Worm (Caenorhabditis elegans) whole organism, mixed stage, embryonic: ENCODE results near the gene Y116A8C.43.

Experiments used
- M03D4.4 ChIP-seq: sonication (generic microtip); optimal IDR thresholded peaks from 2 replicates; lab custom pipeline; 2017; ENCODE audit warnings: mild to moderate bottlenecking, missing genetic modification characterization, missing compliant biosample characterization
- blmp-1 ChIP-seq: fragments of 150-350 bp; optimal IDR thresholded peaks from 2 replicates; lab custom pipeline; 2014; ENCODE audit warnings: missing biosample characterization, missing genetic modification characterization
- ceh-39 ChIP-seq: fragments of 150-350 bp; optimal IDR thresholded peaks from 2 replicates; lab custom pipeline; 2014; ENCODE audit warnings: missing biosample characterization, missing genetic modification characterization
- ceh-43 ChIP-seq: fragments of 200-800 bp; sonication (Bioruptor generic); optimal IDR thresholded peaks from 2 replicates; lab custom pipeline; 2018; ENCODE audit warnings: mild to moderate bottlenecking, missing genetic modification characterization, moderate library complexity, missing compliant biosample characterization
- ceh-83 ChIP-seq: fragments of 200-800 bp; sonication (Bioruptor generic); optimal IDR thresholded peaks from 2 replicates; lab custom pipeline; 2018; ENCODE audit warnings: mild to moderate bottlenecking, missing genetic modification characterization, missing compliant biosample characterization
- ces-1 ChIP-seq: fragments of 150-350 bp; optimal IDR thresholded peaks from 2 replicates; lab custom pipeline; 2014; ENCODE audit warnings: missing biosample characterization, missing genetic modification reagents, missing genetic modification characterization
- cnd-1 ChIP-seq: fragments of 200-800 bp; sonication (Bioruptor generic); optimal IDR thresholded peaks from 2 replicates; lab custom pipeline; 2018; ENCODE audit warnings: mild to moderate bottlenecking, missing genetic modification characterization, missing compliant biosample characterization
- drap-1 ChIP-seq: fragments of 200-800 bp; sonication (Bioruptor generic); optimal IDR thresholded peaks from 3 replicates; lab custom pipeline; 2018; ENCODE audit warnings: mild to moderate bottlenecking, missing genetic modification characterization, missing compliant biosample characterization
- elt-1 ChIP-seq: sonication (generic microtip); optimal IDR thresholded peaks from 2 replicates; lab custom pipeline; 2017; ENCODE audit warnings: missing genetic modification characterization, mild to moderate bottlenecking, missing compliant biosample characterization, antibody characterized with exemption, moderate library complexity, borderline replicate concordance; ENCODE audit not compliant: insufficient read depth
- elt-3 ChIP-seq: fragments of 150-350 bp; optimal IDR thresholded peaks from 2 replicates; lab custom pipeline; 2014; ENCODE audit warnings: missing biosample characterization, missing genetic modification characterization
- flh-1 ChIP-seq: fragments of 200-800 bp; sonication (Bioruptor generic); optimal IDR thresholded peaks from 2 replicates; lab custom pipeline; 2018; ENCODE audit warnings: mild to moderate bottlenecking, missing genetic modification characterization, moderate library complexity, missing compliant biosample characterization
- hlh-1 ChIP-seq: fragments of 150-350 bp; optimal IDR thresholded peaks from 2 replicates; lab custom pipeline; 2014; ENCODE audit warnings: missing biosample characterization, missing genetic modification reagents, missing genetic modification characterization
- lin-13 ChIP-seq: fragments of 150-350 bp; optimal IDR thresholded peaks from 2 replicates; lab custom pipeline; 2014; ENCODE audit warnings: missing biosample characterization, missing genetic modification characterization
- lsy-2 ChIP-seq: fragments of 150-350 bp; optimal IDR thresholded peaks from 2 replicates; lab custom pipeline; 2014; ENCODE audit warnings: missing biosample characterization, missing genetic modification characterization
- mab-5 ChIP-seq: fragments of 150-350 bp; optimal IDR thresholded peaks from 2 replicates; lab custom pipeline; 2014; ENCODE audit warnings: missing biosample characterization, missing genetic modification characterization
- mep-1 ChIP-seq: fragments of 150-350 bp; optimal IDR thresholded peaks from 2 replicates; lab custom pipeline; 2017; ENCODE audit warnings: missing biosample characterization, missing genetic modification reagents, missing genetic modification characterization, inconsistent platforms
- mls-2 ChIP-seq: sonication (generic microtip); optimal IDR thresholded peaks from 2 replicates; lab custom pipeline; 2016; ENCODE audit warnings: mild to moderate bottlenecking, missing genetic modification characterization, moderate library complexity, missing compliant biosample characterization
- nhr-12 ChIP-seq: fragments of 150-350 bp; optimal IDR thresholded peaks from 2 replicates; lab custom pipeline; 2014; ENCODE audit warnings: missing biosample characterization, missing genetic modification characterization
- nhr-2 ChIP-seq: fragments of 150-350 bp; optimal IDR thresholded peaks from 2 replicates; lab custom pipeline; 2014; ENCODE audit warnings: missing biosample characterization, missing genetic modification characterization
- nhr-237 ChIP-seq: fragments of 150-350 bp; optimal IDR thresholded peaks from 2 replicates; lab custom pipeline; 2014; ENCODE audit warnings: missing biosample characterization, missing genetic modification characterization
- nhr-28 ChIP-seq: fragments of 150-350 bp; optimal IDR thresholded peaks from 2 replicates; lab custom pipeline; 2014; ENCODE audit warnings: missing biosample characterization, missing genetic modification characterization
- nhr-76 ChIP-seq: sonication (generic microtip); optimal IDR thresholded peaks from 2 replicates; lab custom pipeline; 2017; ENCODE audit warnings: missing biosample characterization, missing genetic modification characterization
- pha-4 ChIP-seq: fragments of 150-350 bp; optimal IDR thresholded peaks from 2 replicates; lab custom pipeline; 2018; ENCODE audit warnings: missing biosample characterization, missing genetic modification reagents, missing genetic modification characterization
- snpc-4 ChIP-seq: fragments of 150-350 bp; optimal IDR thresholded peaks from 2 replicates; lab custom pipeline; 2014; ENCODE audit warnings: missing biosample characterization, missing genetic modification characterization
- sptf-1 ChIP-seq: sonication (generic microtip); optimal IDR thresholded peaks from 2 replicates; lab custom pipeline; 2017; ENCODE audit warnings: mild to moderate bottlenecking, missing genetic modification characterization, moderate library complexity, missing compliant biosample characterization
- tbx-8 ChIP-seq: fragments of 200-800 bp; sonication (Bioruptor generic); optimal IDR thresholded peaks from 2 replicates; lab custom pipeline; 2018; ENCODE audit warnings: mild to moderate bottlenecking, missing genetic modification characterization, moderate library complexity, missing compliant biosample characterization
- unc-120 ChIP-seq: sonication (generic microtip); optimal IDR thresholded peaks from 2 replicates; lab custom pipeline; 2017; ENCODE audit warnings: missing genetic modification characterization, missing compliant biosample characterization; ENCODE audit not compliant: poor library complexity, severe bottlenecking
- unc-39 ChIP-seq: fragments of 150-350 bp; optimal IDR thresholded peaks from 2 replicates; lab custom pipeline; 2014; ENCODE audit warnings: missing biosample characterization, missing genetic modification characterization
- unc-62 ChIP-seq: fragments of 150-350 bp; optimal IDR thresholded peaks from 2 replicates; lab custom pipeline; 2014; ENCODE audit warnings: missing biosample characterization, missing genetic modification reagents, missing genetic modification characterization
- zip-8 ChIP-seq: fragments of 150-350 bp; optimal IDR thresholded peaks from 2 replicates; lab custom pipeline; 2014; ENCODE audit warnings: missing biosample characterization, missing genetic modification characterization
- ztf-11 ChIP-seq: fragments of 150-350 bp; optimal IDR thresholded peaks from 2 replicates; lab custom pipeline; 2014; ENCODE audit warnings: missing biosample characterization, missing genetic modification characterization

The Y116A8C.43 gene

ce11 chrIV:17103116-17103515, 14.5 kb downstream of the Y116A8C.43 start:
- TF ChIP-seq mep-1 (tag; lab: Kevin White, UChicago), result no peak
- no peak for TF ChIP-seq elt-1 (tag; lab: Kevin White, UChicago)
- TF ChIP-seq ceh-43 (GFP tag; lab: Kevin White, UChicago), result no peak
- no peak for TF ChIP-seq sptf-1
- TF ChIP-seq ztf-11 (tag; lab: Kevin White, UChicago), result no peak
- TF ChIP-seq M03D4.4 (tag; lab: Kevin White, UChicago), result no peak
- TF ChIP-seq nhr-237 (tag; lab: Kevin White, UChicago), result no peak
- TF ChIP-seq nhr-2 (tag; lab: Kevin White, UChicago), result no peak
- TF ChIP-seq unc-62, result no peak
- TF ChIP-seq ceh-83 (GFP tag; lab: Kevin White, UChicago), result no peak
- TF ChIP-seq nhr-76 (tag; lab: Kevin White, UChicago), result no peak
- no peak for TF ChIP-seq lsy-2 (tag; lab: Kevin White, UChicago)

DNA sequence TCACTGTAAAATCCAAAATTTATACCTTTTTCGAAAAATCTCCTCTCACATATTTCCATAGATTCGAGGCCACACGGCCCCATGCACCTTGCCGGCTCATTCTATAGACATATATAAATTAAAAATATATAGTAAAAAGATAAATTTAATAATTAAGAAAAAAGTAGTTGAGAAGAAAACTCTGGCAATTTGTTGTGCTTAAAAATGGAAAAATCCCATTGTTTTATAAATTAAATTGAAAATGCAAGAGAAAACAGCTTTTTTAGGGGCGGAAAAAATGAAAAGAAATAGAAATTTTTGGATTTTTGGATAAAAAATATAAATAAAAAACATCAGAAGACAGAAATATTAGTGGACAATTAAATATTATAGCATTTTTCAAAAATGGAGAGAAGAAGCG, 15.0 kb downstream of the Y116A8C.43 start, which contains the start of gene Y116A8C.30:
Gene Y116A8C.30, minus strand, starts transcription at position 101 of the 400 bp plus-strand sequence.
- TF ChIP-seq nhr-2 (tag; lab: Kevin White, UChicago) (peak; percentile 22), hlh-1 (tag; lab: Kevin White, UChicago) (no peak)
- TF ChIP-seq, all 35 proteins: peak for 1

DNA sequence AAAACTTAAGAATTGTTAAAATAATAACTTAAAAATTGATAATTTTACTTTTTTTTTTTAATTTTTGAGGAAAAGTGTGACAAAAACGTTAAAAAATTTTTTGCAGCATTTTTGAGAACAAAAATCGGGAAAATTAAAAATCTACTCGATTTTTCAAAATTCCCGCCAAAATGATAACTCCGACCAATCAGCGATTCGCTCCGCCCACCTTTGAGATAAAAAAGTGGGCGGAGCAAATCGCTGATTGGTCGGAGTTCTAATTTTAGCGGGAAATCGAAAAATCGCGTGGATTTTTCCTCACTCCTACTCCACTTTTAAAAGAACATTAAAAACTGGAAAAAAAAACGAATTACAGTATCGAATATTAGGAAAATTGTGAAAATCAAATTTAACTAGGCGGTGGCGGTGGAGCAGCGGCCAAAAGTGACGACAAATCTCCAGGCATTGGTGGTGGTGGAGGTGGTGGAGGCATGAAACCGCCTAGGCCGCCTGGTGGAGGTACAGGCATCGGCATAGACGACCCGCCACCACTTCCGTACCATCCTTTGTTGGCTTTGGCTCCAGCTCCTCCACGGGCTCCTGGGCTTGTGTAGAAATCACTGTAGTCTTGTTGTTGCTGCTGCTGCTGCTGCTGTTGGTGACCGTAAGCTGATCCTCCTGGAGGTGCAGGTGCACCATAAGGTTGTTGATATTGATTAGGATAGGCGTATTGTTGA, 15.7 kb downstream of the Y116A8C.43 start:
- no peak for TF ChIP-seq zip-8 (tag; lab: Kevin White, UChicago)
- no peak for TF ChIP-seq unc-62
- no peak for TF ChIP-seq cnd-1 (tag; lab: Kevin White, UChicago)
- no peak for TF ChIP-seq pha-4
- TF ChIP-seq ceh-43 (GFP tag; lab: Kevin White, UChicago), result no peak
- TF ChIP-seq blmp-1, result no peak
- no peak for TF ChIP-seq mep-1 (tag; lab: Kevin White, UChicago)
- no peak for TF ChIP-seq hlh-1 (tag; lab: Kevin White, UChicago)
- TF ChIP-seq mab-5, result no peak
- TF ChIP-seq elt-3, result no peak
- no peak for TF ChIP-seq mls-2 (tag; lab: Kevin White, UChicago)
- no peak for TF ChIP-seq ceh-39 (tag; lab: Kevin White, UChicago)
- no peak for TF ChIP-seq nhr-237 (tag; lab: Kevin White, UChicago)
- TF ChIP-seq nhr-12 (tag; lab: Kevin White, UChicago), result no peak
- TF ChIP-seq drap-1 (GFP tag; lab: Kevin White, UChicago), result no peak
- no peak for TF ChIP-seq unc-120 (tag; lab: Kevin White, UChicago)
- TF ChIP-seq nhr-76 (tag; lab: Kevin White, UChicago), result no peak

DNA sequence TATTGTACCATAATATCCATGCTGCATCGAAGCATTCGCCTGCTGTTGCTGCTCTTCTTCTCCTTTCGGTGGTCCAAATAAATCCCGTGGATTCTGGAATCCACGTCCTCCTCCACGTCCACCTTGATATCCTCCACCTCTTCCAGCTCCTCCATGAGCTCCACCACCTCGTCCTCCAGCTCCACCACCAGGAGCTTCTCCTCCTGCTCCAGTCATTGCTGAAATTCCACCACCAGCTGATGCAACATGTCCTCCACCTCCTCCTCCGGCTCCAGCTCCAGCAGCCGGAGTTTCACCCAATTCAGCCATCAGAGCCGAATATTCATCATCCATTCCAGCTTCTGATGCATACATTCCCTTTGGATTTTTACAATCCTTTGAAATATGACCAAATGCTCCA, 16.9 kb downstream of the Y116A8C.43 start:
- no peak for TF ChIP-seq ceh-43 (GFP tag; lab: Kevin White, UChicago)
- TF ChIP-seq mep-1 (tag; lab: Kevin White, UChicago), result no peak
- no peak for TF ChIP-seq lin-13 (tag; lab: Kevin White, UChicago)
- TF ChIP-seq nhr-76 (tag; lab: Kevin White, UChicago), result no peak
- no peak for TF ChIP-seq snpc-4
- TF ChIP-seq unc-39 (tag; lab: Kevin White, UChicago), result no peak
- no peak for TF ChIP-seq unc-62
- no peak for TF ChIP-seq tbx-8 (GFP tag; lab: Kevin White, UChicago)
- no peak for TF ChIP-seq ces-1 (GFP tag; lab: Kevin White, UChicago)
- TF ChIP-seq M03D4.4 (tag; lab: Kevin White, UChicago), result no peak
- TF ChIP-seq flh-1 (GFP tag; lab: Kevin White, UChicago), result no peak
- no peak for TF ChIP-seq nhr-2 (tag; lab: Kevin White, UChicago)
- no peak for TF ChIP-seq ztf-11 (tag; lab: Kevin White, UChicago)
- no peak for TF ChIP-seq blmp-1
- no peak for TF ChIP-seq zip-8 (tag; lab: Kevin White, UChicago)
- no peak for TF ChIP-seq nhr-237 (tag; lab: Kevin White, UChicago)
- no peak for TF ChIP-seq mab-5
- TF ChIP-seq, all 35 proteins: peak for 0

DNA sequence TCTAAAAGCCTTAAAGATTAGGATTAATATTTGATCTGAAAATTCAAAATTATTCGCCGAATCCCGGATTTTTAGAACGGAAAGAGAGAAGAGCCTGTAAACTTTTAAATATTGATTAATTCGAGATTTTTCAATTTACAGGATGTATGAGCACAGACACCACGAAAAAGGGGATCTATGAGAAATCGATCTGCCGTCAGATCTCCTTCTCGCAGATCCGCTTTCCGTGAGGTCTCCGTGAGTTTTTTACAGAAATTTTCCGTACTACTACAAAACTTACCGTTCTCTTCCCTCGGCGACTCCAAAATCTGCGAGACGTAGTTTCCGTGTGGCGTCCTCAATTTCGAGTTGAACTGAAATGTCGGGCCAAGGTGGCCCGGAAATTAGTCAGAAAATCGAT, 19.5 kb downstream of the Y116A8C.43 start:
- peak; percentile 30 for TF ChIP-seq ceh-83 (GFP tag; lab: Kevin White, UChicago)
- no peak for TF ChIP-seq nhr-2 (tag; lab: Kevin White, UChicago)
- no peak for TF ChIP-seq tbx-8 (GFP tag; lab: Kevin White, UChicago)
- TF ChIP-seq cnd-1 (tag; lab: Kevin White, UChicago), result peak; percentile 64
- no peak for TF ChIP-seq nhr-28 (tag; lab: Kevin White, UChicago)
- no peak for TF ChIP-seq lin-13 (tag; lab: Kevin White, UChicago)
